Worm (Caenorhabditis elegans) whole organism, young adult: ENCODE data around the gene str-162.

Experiments used
- B0035.1 ChIP-seq: sonication (generic microtip); optimal IDR thresholded peaks from 2 replicates; lab custom pipeline; 2016; ENCODE audit warnings: missing genetic modification characterization, mild to moderate bottlenecking, missing compliant biosample characterization, missing genotype, missing genetic modification reagents
- F10E7.11 ChIP-seq: sonication (generic microtip); optimal IDR thresholded peaks from 2 replicates; lab custom pipeline; 2017; ENCODE audit warnings: mild to moderate bottlenecking, missing genetic modification characterization, moderate library complexity, missing compliant biosample characterization
- F23B12.7 ChIP-seq: sonication (generic microtip); optimal IDR thresholded peaks from 2 replicates; lab custom pipeline; 2017; ENCODE audit warnings: missing genetic modification characterization, mild to moderate bottlenecking, missing compliant biosample characterization, antibody characterized with exemption, moderate library complexity; ENCODE audit not compliant: insufficient read depth
- F33H1.4 ChIP-seq: fragments of 200-800 bp; sonication (Bioruptor generic); IDR thresholded peaks from 2 replicates; pipeline ENCODE4 v1.3.6; 2022; ENCODE audit warnings: missing genetic modification reagents, missing genetic modification characterization, missing compliant biosample characterization
- F57A8.1 ChIP-seq: fragments of 200-800 bp; sonication (Bioruptor generic); optimal IDR thresholded peaks from 2 replicates; lab custom pipeline; 2018; ENCODE audit warnings: mild to moderate bottlenecking, missing genetic modification characterization, moderate library complexity, missing compliant biosample characterization
- T26A5.8 ChIP-seq: sonication (generic microtip); optimal IDR thresholded peaks from 2 replicates; lab custom pipeline; 2016; ENCODE audit warnings: missing genetic modification characterization, missing compliant biosample characterization
- Y53F4B.3 ChIP-seq: fragments of 200-800 bp; sonication (Bioruptor generic); IDR thresholded peaks from 2 replicates; pipeline ENCODE4 v1.3.6; 2022; ENCODE audit warnings: missing genetic modification reagents, missing genetic modification characterization, missing compliant biosample characterization
- Y53G8AR.9 ChIP-seq: fragments of 200-800 bp; sonication (Bioruptor generic); conservative IDR thresholded peaks from 2 replicates; pipeline ENCODE4 v1.3.6; 2022; ENCODE audit warnings: missing genetic modification reagents, missing genetic modification characterization, missing compliant biosample characterization
- ZK185.1 ChIP-seq: sonication (generic microtip); optimal IDR thresholded peaks from 2 replicates; lab custom pipeline; 2016; ENCODE audit warnings: mild to moderate bottlenecking, missing genetic modification characterization, missing compliant biosample characterization; ENCODE audit not compliant: poor library complexity, severe bottlenecking
- aptf-2 ChIP-seq: fragments of 200-800 bp; sonication (Bioruptor generic); conservative IDR thresholded peaks from 2 replicates; pipeline ENCODE4 v1.3.6; 2022; ENCODE audit warnings: missing genetic modification reagents, missing genetic modification characterization, missing compliant biosample characterization
- atf-7 ChIP-seq: sonication (generic microtip); optimal IDR thresholded peaks from 2 replicates; lab custom pipeline; 2017; ENCODE audit warnings: mild to moderate bottlenecking, missing genetic modification characterization, missing compliant biosample characterization
- attf-3 ChIP-seq: fragments of 200-800 bp; sonication (Bioruptor generic); conservative IDR thresholded peaks from 2 replicates; pipeline ENCODE4 v1.3.6; 2022; ENCODE audit warnings: missing genetic modification reagents, missing genetic modification characterization, missing compliant biosample characterization
- attf-5 ChIP-seq: fragments of 200-800 bp; sonication (Bioruptor generic); optimal IDR thresholded peaks from 2 replicates; lab custom pipeline; 2018; ENCODE audit warnings: mild to moderate bottlenecking, missing genetic modification characterization, missing compliant biosample characterization
- attf-6 ChIP-seq: fragments of 200-800 bp; sonication (Bioruptor generic); IDR thresholded peaks from 2 replicates; pipeline ENCODE4 v1.3.6; 2022; ENCODE audit warnings: missing genetic modification reagents, missing genetic modification characterization, missing compliant biosample characterization
- cebp-2 ChIP-seq: fragments of 200-800 bp; sonication (Bioruptor generic); IDR thresholded peaks from 2 replicates; pipeline ENCODE4 v1.3.6; 2022; ENCODE audit warnings: missing genetic modification characterization, missing compliant biosample characterization
- ceh-79 ChIP-seq: sonication (generic microtip); optimal IDR thresholded peaks from 2 replicates; lab custom pipeline; 2017; ENCODE audit warnings: mild to moderate bottlenecking, missing genetic modification characterization, missing compliant biosample characterization
- chd-7 ChIP-seq: sonication (generic microtip); optimal IDR thresholded peaks from 2 replicates; lab custom pipeline; 2016; ENCODE audit warnings: mild to moderate bottlenecking, missing genetic modification characterization, moderate library complexity, missing compliant biosample characterization
- dpff-1 ChIP-seq: sonication (generic microtip); optimal IDR thresholded peaks from 2 replicates; lab custom pipeline; 2017; ENCODE audit warnings: mild to moderate bottlenecking, missing genetic modification characterization, missing compliant biosample characterization
- egl-18 ChIP-seq: fragments of 200-800 bp; sonication (Bioruptor generic); IDR thresholded peaks from 2 replicates; pipeline ENCODE4 v1.3.6; 2022; ENCODE audit warnings: missing genetic modification reagents, missing genetic modification characterization, missing compliant biosample characterization
- egl-44 ChIP-seq: fragments of 200-800 bp; sonication (Bioruptor generic); IDR thresholded peaks from 2 replicates; pipeline ENCODE4 v1.3.6; 2022; ENCODE audit warnings: missing genetic modification reagents, missing genetic modification characterization, missing compliant biosample characterization
- egrh-3 ChIP-seq: fragments of 200-800 bp; sonication (Bioruptor generic); IDR thresholded peaks from 2 replicates; pipeline ENCODE4 v1.3.6; 2022; ENCODE audit warnings: missing genetic modification reagents, missing genetic modification characterization, missing compliant biosample characterization
- gei-17 ChIP-seq: fragments of 200-800 bp; sonication (Bioruptor generic); optimal IDR thresholded peaks from 2 replicates; lab custom pipeline; 2018; ENCODE audit warnings: mild to moderate bottlenecking, missing genetic modification characterization, missing compliant biosample characterization
- hlh-12 ChIP-seq: sonication (generic microtip); optimal IDR thresholded peaks from 2 replicates; lab custom pipeline; 2016; ENCODE audit warnings: missing genetic modification characterization, missing compliant biosample characterization
- hlh-26 ChIP-seq: fragments of 200-800 bp; sonication (Bioruptor generic); conservative IDR thresholded peaks from 2 replicates; pipeline ENCODE4 v1.3.6; 2022; ENCODE audit warnings: missing genetic modification reagents, missing genetic modification characterization, missing compliant biosample characterization
- hrde-1 ChIP-seq: sonication (generic microtip); optimal IDR thresholded peaks from 2 replicates; lab custom pipeline; 2016; ENCODE audit warnings: missing genetic modification characterization, mild to moderate bottlenecking, missing compliant biosample characterization, moderate library complexity, missing genotype, missing genetic modification reagents, borderline replicate concordance
- lin-54 ChIP-seq: fragments of 200-800 bp; sonication (Bioruptor generic); optimal IDR thresholded peaks from 2 replicates; lab custom pipeline; 2018; ENCODE audit warnings: mild to moderate bottlenecking, missing genetic modification characterization, missing compliant biosample characterization
- madf-10 ChIP-seq: sonication (generic microtip); optimal IDR thresholded peaks from 2 replicates; lab custom pipeline; 2016; ENCODE audit warnings: mild to moderate bottlenecking, missing genetic modification characterization, missing compliant biosample characterization
- mel-28 ChIP-seq: sonication (generic microtip); optimal IDR thresholded peaks from 2 replicates; lab custom pipeline; 2016; ENCODE audit warnings: borderline replicate concordance, mild to moderate bottlenecking, missing genetic modification characterization, missing compliant biosample characterization
- nhr-27 ChIP-seq: fragments of 200-800 bp; sonication (Bioruptor generic); optimal IDR thresholded peaks from 2 replicates; lab custom pipeline; 2018; ENCODE audit warnings: mild to moderate bottlenecking, missing genetic modification characterization, moderate library complexity, missing compliant biosample characterization
- nhr-80 ChIP-seq: sonication (generic microtip); optimal IDR thresholded peaks from 2 replicates; lab custom pipeline; 2016; ENCODE audit warnings: missing genetic modification characterization, missing compliant biosample characterization
- nhr-90 ChIP-seq: sonication (generic microtip); optimal IDR thresholded peaks from 2 replicates; lab custom pipeline; 2016; ENCODE audit warnings: missing genotype, mild to moderate bottlenecking, missing genetic modification characterization, missing compliant biosample characterization
- pbrm-1 ChIP-seq: fragments of 200-800 bp; sonication (Bioruptor generic); IDR thresholded peaks from 2 replicates; pipeline ENCODE4 v1.3.6; 2022; ENCODE audit warnings: missing genetic modification reagents, missing genetic modification characterization, missing compliant biosample characterization
- pha-4 ChIP-seq: fragments of 150-350 bp; sonication (generic microtip); optimal IDR thresholded peaks from 2 replicates; lab custom pipeline; 2014; ENCODE audit warnings: missing biosample characterization, missing genetic modification reagents, missing genetic modification characterization
- rcor-1 ChIP-seq: fragments of 200-800 bp; sonication (Bioruptor generic); IDR thresholded peaks from 2 replicates; pipeline ENCODE4 v1.3.6; 2022; ENCODE audit warnings: missing genetic modification reagents, missing genetic modification characterization, missing compliant biosample characterization
- snpc-3.4 ChIP-seq: sonication (generic microtip); optimal IDR thresholded peaks from 2 replicates; lab custom pipeline; 2017; ENCODE audit warnings: missing genetic modification characterization, mild to moderate bottlenecking, missing compliant biosample characterization, antibody characterized with exemption, moderate library complexity, missing genotype, missing genetic modification reagents
- sptf-2 ChIP-seq: fragments of 200-800 bp; sonication (Bioruptor generic); optimal IDR thresholded peaks from 2 replicates; lab custom pipeline; 2018; ENCODE audit warnings: mild to moderate bottlenecking, missing genetic modification characterization, missing compliant biosample characterization
- unc-62 ChIP-seq: fragments of 150-350 bp; optimal IDR thresholded peaks from 2 replicates; lab custom pipeline; 2014; ENCODE audit warnings: missing biosample characterization, missing genetic modification reagents, missing genetic modification characterization
- xnd-1 ChIP-seq: sonication (generic microtip); optimal IDR thresholded peaks from 2 replicates; lab custom pipeline; 2016; ENCODE audit warnings: missing genotype, missing genetic modification reagents, missing genetic modification characterization, missing compliant biosample characterization
- zfh-2 ChIP-seq: fragments of 200-800 bp; sonication (Bioruptor generic); conservative IDR thresholded peaks from 2 replicates; pipeline ENCODE4 v1.3.6; 2022; ENCODE audit warnings: missing genetic modification reagents, missing genetic modification characterization, missing compliant biosample characterization
- zim-3 ChIP-seq: sonication (generic microtip); optimal IDR thresholded peaks from 2 replicates; lab custom pipeline; 2017; ENCODE audit warnings: mild to moderate bottlenecking, missing genetic modification characterization, moderate library complexity, missing compliant biosample characterization
- ztf-18 ChIP-seq: sonication (generic microtip); optimal IDR thresholded peaks from 2 replicates; lab custom pipeline; 2016; ENCODE audit warnings: missing genotype, mild to moderate bottlenecking, missing genetic modification characterization, missing compliant biosample characterization
- ztf-22 ChIP-seq: fragments of 200-800 bp; sonication (Bioruptor generic); optimal IDR thresholded peaks from 2 replicates; lab custom pipeline; 2018; ENCODE audit warnings: mild to moderate bottlenecking, missing genetic modification characterization, moderate library complexity, missing compliant biosample characterization
- ztf-25 ChIP-seq: fragments of 200-800 bp; sonication (Bioruptor generic); IDR thresholded peaks from 2 replicates; pipeline ENCODE4 v1.3.6; 2022; ENCODE audit warnings: missing genetic modification reagents, missing genetic modification characterization, missing compliant biosample characterization

Gene str-162

ce11 chrIV:4982477-4982876 lies 9.7 kb upstream of the str-162 start, which contains the start of gene E03H12.4:
Gene E03H12.4, plus strand, starts transcription at chrIV:4982596.
- TF ChIP-seq ceh-79 (tag; lab: Kevin White, UChicago): no peak
- no peak for TF ChIP-seq attf-3
- no peak for TF ChIP-seq ztf-22
- TF ChIP-seq aptf-2 (GFP tag; lab: Robert Waterston, UW): no peak
- no peak for TF ChIP-seq chd-7 (tag; lab: Kevin White, UChicago)
- TF ChIP-seq dpff-1 (tag; lab: Kevin White, UChicago): no peak
- no peak for TF ChIP-seq egl-18 (GFP tag; lab: Robert Waterston, UW)
- TF ChIP-seq hrde-1 (tag; lab: Kevin White, UChicago): no peak
- TF ChIP-seq egl-44 (GFP tag; lab: Robert Waterston, UW): no peak
- no peak for TF ChIP-seq atf-7 (tag; lab: Kevin White, UChicago)
- TF ChIP-seq hlh-26: no peak
- TF ChIP-seq attf-6 (GFP tag; lab: Robert Waterston, UW): no peak
- no peak for TF ChIP-seq cebp-2 (GFP tag; lab: Robert Waterston, UW)
- TF ChIP-seq ZK185.1: no peak
- no peak for TF ChIP-seq attf-5
- no peak for TF ChIP-seq snpc-3.4 (tag; lab: Kevin White, UChicago)
- no peak for TF ChIP-seq nhr-80 (tag; lab: Kevin White, UChicago)
- TF ChIP-seq nhr-27: no peak
- TF ChIP-seq F33H1.4 (GFP tag; lab: Robert Waterston, UW): no peak
- TF ChIP-seq xnd-1 (tag; lab: Kevin White, UChicago): no peak

ce11 chrIV:4983746-4984145 lies 8.4 kb upstream of the str-162 start, which contains the start of gene clec-176:
Gene clec-176, plus strand, starts transcription at chrIV:4984046.
- no peak for TF ChIP-seq rcor-1 (GFP tag; lab: Robert Waterston, UW)
- TF ChIP-seq nhr-90 (tag; lab: Kevin White, UChicago): no peak
- TF ChIP-seq mel-28 (tag; lab: Kevin White, UChicago): no peak
- TF ChIP-seq zim-3 (tag; lab: Kevin White, UChicago): no peak
- no peak for TF ChIP-seq B0035.1
- TF ChIP-seq xnd-1 (tag; lab: Kevin White, UChicago): no peak
- no peak for TF ChIP-seq gei-17 (GFP tag; lab: Kevin White, UChicago)
- TF ChIP-seq ztf-18 (tag; lab: Kevin White, UChicago): no peak
- TF ChIP-seq ceh-79 (tag; lab: Kevin White, UChicago): no peak
- no peak for TF ChIP-seq hlh-12 (tag; lab: Kevin White, UChicago)

DNA sequence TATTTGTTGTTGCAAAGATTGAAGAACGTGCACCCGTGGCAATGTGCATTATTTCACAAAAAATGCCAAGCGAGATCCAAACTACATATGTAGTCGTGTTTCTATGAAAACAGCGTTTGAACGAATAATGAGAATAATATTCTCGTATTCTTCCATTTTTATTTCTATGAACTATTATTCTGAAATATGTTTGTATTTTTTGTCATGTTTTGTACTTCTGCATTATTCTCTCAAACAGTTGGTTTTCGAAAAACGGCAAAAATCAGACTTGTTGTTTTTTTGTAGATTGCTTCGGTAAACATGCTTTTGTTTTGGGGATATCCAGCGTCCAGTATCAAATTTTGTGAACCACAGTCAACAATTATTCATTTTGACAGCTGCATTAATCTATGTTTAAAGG lies 5.9 kb upstream of the str-162 start, which contains the start of gene clec-177:
TSS of gene clec-177 (plus strand) at position 301 of the 400 bp plus-strand sequence.
- TF ChIP-seq nhr-90 (tag; lab: Kevin White, UChicago): no peak
- no peak for TF ChIP-seq F10E7.11 (tag; lab: Kevin White, UChicago)
- TF ChIP-seq snpc-3.4 (tag; lab: Kevin White, UChicago): no peak
- no peak for TF ChIP-seq unc-62 (GFP tag; lab: Kevin White, UChicago)
- TF ChIP-seq madf-10 (tag; lab: Kevin White, UChicago): no peak
- no peak for TF ChIP-seq F57A8.1
- TF ChIP-seq, all 124 proteins: peak for 0

- TF ChIP-seq lin-54 (GFP tag; lab: Kevin White, UChicago) (no peak), T26A5.8 (tag; lab: Kevin White, UChicago) (no peak), nhr-80 (tag; lab: Kevin White, UChicago) (no peak), zfh-2 (GFP tag; lab: Robert Waterston, UW) (no peak), Y53G8AR.9 (GFP tag; lab: Robert Waterston, UW) (no peak), pbrm-1 (GFP tag; lab: Robert Waterston, UW) (no peak), attf-6 (GFP tag; lab: Robert Waterston, UW) (no peak), egrh-3 (GFP tag; lab: Robert Waterston, UW) (no peak), rcor-1 (GFP tag; lab: Robert Waterston, UW) (no peak), zim-3 (tag; lab: Kevin White, UChicago) (no peak), pha-4 (tag; lab: Kevin White, UChicago) (no peak), attf-5 (no peak), Y53F4B.3 (GFP tag; lab: Robert Waterston, UW) (no peak), hlh-12 (tag; lab: Kevin White, UChicago) (no peak), ztf-25 (GFP tag; lab: Robert Waterston, UW) (no peak), F23B12.7 (tag; lab: Kevin White, UChicago) (no peak), sptf-2 (GFP tag; lab: Kevin White, UChicago) (no peak)
These were observed 3.7 kb upstream of the str-162 start, which contains the start of gene E03H12.7 for ce11 chrIV:4988531-4988930. Gene E03H12.7, minus strand, starts transcription at chrIV:4988631.
